Fruit fly (Drosophila melanogaster) whole organism, embryonic: Measurements from ENCODE around the gene al.

Experiments
- Asciz ChIP-seq: fragments of 200-800 bp; sonication (Bioruptor generic); optimal IDR thresholded peaks from 2 replicates; lab custom pipeline; 2017; ENCODE audit warnings: missing biosample characterization, mild to moderate bottlenecking, missing genetic modification characterization, missing genetic modification reagents
- Bdp1 ChIP-seq: fragments of 200-800 bp; sonication (Bioruptor generic); optimal IDR thresholded peaks from 3 replicates; lab custom pipeline; 2016; ENCODE audit warnings: missing biosample characterization, missing genetic modification characterization
- Bteb2 ChIP-seq: fragments of 200-800 bp; sonication (Bioruptor generic); optimal IDR thresholded peaks from 2 replicates; lab custom pipeline; 2016; ENCODE audit warnings: missing biosample characterization, missing genetic modification characterization
- CG10209 ChIP-seq: fragments of 200-800 bp; sonication (Bioruptor generic); optimal IDR thresholded peaks from 3 replicates; lab custom pipeline; 2017; ENCODE audit warnings: missing biosample characterization, mild to moderate bottlenecking, missing genetic modification characterization, missing genetic modification reagents
- CG1024 ChIP-seq: fragments of 200-800 bp; sonication (Bioruptor generic); IDR thresholded peaks from 2 replicates; pipeline ENCODE4 v1.3.6; 2022; ENCODE audit warnings: missing biosample characterization, missing genetic modification characterization
- CG13424 ChIP-seq: fragments of 200-800 bp; sonication (Bioruptor generic); optimal IDR thresholded peaks from 2 replicates; lab custom pipeline; 2019; ENCODE audit warnings: missing biosample characterization, mild to moderate bottlenecking, missing genetic modification characterization, moderate library complexity
- CG15601 ChIP-seq: fragments of 200-800 bp; sonication (Bioruptor generic); optimal IDR thresholded peaks from 3 replicates; lab custom pipeline; 2019; ENCODE audit warnings: missing biosample characterization, mild to moderate bottlenecking, missing genetic modification characterization, moderate library complexity
- CG2116 ChIP-seq: fragments of 200-800 bp; sonication (Bioruptor generic); optimal IDR thresholded peaks from 3 replicates; lab custom pipeline; 2018; ENCODE audit warnings: missing biosample characterization, mild to moderate bottlenecking, missing genetic modification characterization
- CG2875 ChIP-seq: fragments of 200-800 bp; sonication (Bioruptor generic); optimal IDR thresholded peaks from 2 replicates; lab custom pipeline; 2017; ENCODE audit warnings: missing biosample characterization, mild to moderate bottlenecking, missing genetic modification characterization, missing genetic modification reagents
- CG31224 ChIP-seq: fragments of 200-800 bp; sonication (Bioruptor generic); IDR thresholded peaks from 2 replicates; pipeline ENCODE4 v1.3.6; 2022; ENCODE audit warnings: missing biosample characterization, missing genetic modification characterization
- CG31365 ChIP-seq: fragments of 200-800 bp; sonication (Bioruptor generic); optimal IDR thresholded peaks from 2 replicates; lab custom pipeline; 2018; ENCODE audit warnings: missing biosample characterization, mild to moderate bottlenecking, missing genetic modification characterization
- CG31388 ChIP-seq: fragments of 200-800 bp; sonication (Bioruptor generic); optimal IDR thresholded peaks from 2 replicates; lab custom pipeline; 2016; ENCODE audit warnings: missing biosample characterization, missing genetic modification characterization
- CG34224 ChIP-seq: fragments of 200-800 bp; sonication (Bioruptor generic); IDR thresholded peaks from 3 replicates; pipeline ENCODE4 v1.3.6; 2022; ENCODE audit warnings: missing biosample characterization, missing genetic modification characterization; ENCODE audit not compliant: partially characterized antibody
- CG43689 ChIP-seq: fragments of 200-800 bp; sonication (Bioruptor generic); IDR thresholded peaks from 2 replicates; pipeline ENCODE4 v1.3.6; 2022; ENCODE audit warnings: missing biosample characterization, missing genetic modification characterization
- CG6689 ChIP-seq: fragments of 200-800 bp; sonication (Bioruptor generic); IDR thresholded peaks from 2 replicates; pipeline ENCODE4 v1.3.6; 2022; ENCODE audit warnings: missing biosample characterization, missing genetic modification characterization
- CG7357 ChIP-seq: fragments of 200-800 bp; sonication (Bioruptor generic); IDR thresholded peaks from 3 replicates; pipeline ENCODE4 v1.3.6; 2022; ENCODE audit warnings: missing biosample characterization, missing genetic modification characterization
- CG7928 ChIP-seq: fragments of 200-800 bp; sonication (Bioruptor generic); optimal IDR thresholded peaks from 2 replicates; lab custom pipeline; 2017; ENCODE audit warnings: missing biosample characterization, mild to moderate bottlenecking, missing genetic modification characterization
- CG7987 ChIP-seq: fragments of 200-800 bp; sonication (Bioruptor generic); optimal IDR thresholded peaks from 2 replicates; lab custom pipeline; 2018; ENCODE audit warnings: missing biosample characterization, mild to moderate bottlenecking, missing genetic modification characterization, moderate library complexity
- CG9609 ChIP-seq: fragments of 200-800 bp; sonication (Bioruptor generic); optimal IDR thresholded peaks from 3 replicates; lab custom pipeline; 2016; ENCODE audit warnings: missing biosample characterization, missing genetic modification characterization
- CG9817 ChIP-seq: fragments of 200-800 bp; sonication (Bioruptor generic); optimal IDR thresholded peaks from 2 replicates; lab custom pipeline; 2018; ENCODE audit warnings: missing biosample characterization, mild to moderate bottlenecking, missing genetic modification characterization, moderate library complexity
- CHES-1-like ChIP-seq: fragments of 200-800 bp; sonication (Bioruptor generic); optimal IDR thresholded peaks from 2 replicates; lab custom pipeline; 2016; ENCODE audit warnings: missing biosample characterization, missing genetic modification characterization
- Deaf1 ChIP-seq: fragments of 200-800 bp; optimal IDR thresholded peaks from 3 replicates; lab custom pipeline; 2019; ENCODE audit warnings: missing biosample characterization, mild to moderate bottlenecking, missing genetic modification characterization, moderate library complexity
- Dek ChIP-seq: fragments of 200-800 bp; sonication (Bioruptor generic); optimal IDR thresholded peaks from 3 replicates; lab custom pipeline; 2019; ENCODE audit warnings: missing biosample characterization, mild to moderate bottlenecking, missing genetic modification characterization, moderate library complexity
- Fer3 ChIP-seq: fragments of 200-800 bp; sonication (Bioruptor generic); optimal IDR thresholded peaks from 2 replicates; lab custom pipeline; 2018; ENCODE audit warnings: missing biosample characterization, mild to moderate bottlenecking, missing genetic modification characterization, moderate library complexity
- HLH54F ChIP-seq: fragments of 200-800 bp; sonication (Bioruptor generic); optimal IDR thresholded peaks from 3 replicates; lab custom pipeline; 2016; ENCODE audit warnings: missing biosample characterization, missing genetic modification characterization
- Jarid2 ChIP-seq: fragments of 200-800 bp; sonication (Bioruptor generic); optimal IDR thresholded peaks from 3 replicates; lab custom pipeline; 2017; ENCODE audit warnings: mild to moderate bottlenecking, missing biosample characterization, missing genetic modification reagents, missing genetic modification characterization
- NfI ChIP-seq: fragments of 200-800 bp; sonication (Bioruptor generic); optimal IDR thresholded peaks from 3 replicates; lab custom pipeline; 2018; ENCODE audit warnings: missing biosample characterization, mild to moderate bottlenecking, missing genetic modification characterization, moderate library complexity
- Sry-δ ChIP-seq: fragments of 200-800 bp; sonication (Bioruptor generic); optimal IDR thresholded peaks from 2 replicates; lab custom pipeline; 2016; ENCODE audit warnings: missing biosample characterization, missing genetic modification characterization
- Tbp ChIP-seq: fragments of >200 bp; optimal IDR thresholded peaks from 2 replicates; lab custom pipeline; 2018; ENCODE audit warnings: missing biosample characterization, missing genetic modification characterization
- Vsx1 ChIP-seq: fragments of 200-800 bp; sonication (Bioruptor generic); optimal IDR thresholded peaks from 2 replicates; lab custom pipeline; 2017; ENCODE audit warnings: missing biosample characterization, mild to moderate bottlenecking, missing genetic modification characterization, missing genetic modification reagents
- al ChIP-seq: fragments of 200-800 bp; sonication (Bioruptor generic); IDR thresholded peaks from 2 replicates; pipeline ENCODE4 v1.3.6; 2022; ENCODE audit warnings: missing biosample characterization, missing genetic modification characterization
- az2 ChIP-seq: fragments of 200-800 bp; sonication (Bioruptor generic); optimal IDR thresholded peaks from 3 replicates; lab custom pipeline; 2016; ENCODE audit warnings: missing biosample characterization, missing genetic modification characterization
- bowl ChIP-seq: fragments of 200-800 bp; sonication (Bioruptor generic); IDR thresholded peaks from 2 replicates; pipeline ENCODE4 v1.3.6; 2022; ENCODE audit warnings: missing biosample characterization, missing genetic modification characterization
- br ChIP-seq: fragments of >200 bp; optimal IDR thresholded peaks from 2 replicates; lab custom pipeline; 2017
- cad ChIP-seq: fragments of >200 bp; optimal IDR thresholded peaks from 2 replicates; lab custom pipeline; 2017; ENCODE audit warnings: missing biosample characterization, missing genetic modification characterization
- fd3F ChIP-seq: fragments of 200-800 bp; sonication (Bioruptor generic); optimal IDR thresholded peaks from 2 replicates; lab custom pipeline; 2018; ENCODE audit warnings: missing biosample characterization, mild to moderate bottlenecking, missing genetic modification characterization, moderate library complexity
- gcm2 ChIP-seq: fragments of 200-800 bp; sonication (Bioruptor generic); optimal IDR thresholded peaks from 2 replicates; lab custom pipeline; 2016; ENCODE audit warnings: missing biosample characterization, missing genetic modification characterization
- gem ChIP-seq: fragments of 200-800 bp; sonication (Bioruptor generic); optimal IDR thresholded peaks from 2 replicates; lab custom pipeline; 2019; ENCODE audit warnings: missing biosample characterization, mild to moderate bottlenecking, missing genetic modification characterization, moderate library complexity
- gsb ChIP-seq: fragments of 200-800 bp; sonication (Bioruptor generic); IDR thresholded peaks from 2 replicates; pipeline ENCODE4 v1.3.6; 2022; ENCODE audit warnings: missing biosample characterization, missing genetic modification characterization
- kah ChIP-seq: fragments of 200-800 bp; sonication (Bioruptor generic); optimal IDR thresholded peaks from 2 replicates; lab custom pipeline; 2018; ENCODE audit warnings: missing biosample characterization, mild to moderate bottlenecking, missing genetic modification characterization
- kni ChIP-seq: fragments of 200-800 bp; sonication (Bioruptor generic); optimal IDR thresholded peaks from 3 replicates; lab custom pipeline; 2017; ENCODE audit warnings: mild to moderate bottlenecking, missing biosample characterization, missing genetic modification reagents, missing genetic modification characterization
- mam ChIP-seq: fragments of 200-800 bp; sonication (Bioruptor generic); optimal IDR thresholded peaks from 3 replicates; lab custom pipeline; 2016; ENCODE audit warnings: missing biosample characterization, missing genetic modification characterization
- nmo ChIP-seq: fragments of 200-800 bp; sonication (Bioruptor generic); optimal IDR thresholded peaks from 2 replicates; lab custom pipeline; 2018; ENCODE audit warnings: missing biosample characterization, mild to moderate bottlenecking, missing genetic modification characterization, moderate library complexity
- onecut ChIP-seq: fragments of 200-800 bp; sonication (Bioruptor generic); IDR thresholded peaks from 2 replicates; pipeline ENCODE4 v1.3.6; 2022; ENCODE audit warnings: missing biosample characterization, missing genetic modification characterization
- peb ChIP-seq: fragments of 200-800 bp; sonication (Bioruptor generic); IDR thresholded peaks from 2 replicates; pipeline ENCODE4 v1.3.6; 2022; ENCODE audit warnings: missing biosample characterization, missing genetic modification characterization
- sd ChIP-seq: fragments of 200-800 bp; sonication (Bioruptor generic); optimal IDR thresholded peaks from 3 replicates; lab custom pipeline; 2018; ENCODE audit warnings: missing biosample characterization, mild to moderate bottlenecking, missing genetic modification characterization, moderate library complexity
- so ChIP-seq: fragments of 200-800 bp; sonication (Bioruptor generic); IDR thresholded peaks from 3 replicates; pipeline ENCODE4 v1.3.6; 2022; ENCODE audit warnings: missing biosample characterization, missing genetic modification characterization
- stwl ChIP-seq: fragments of 200-800 bp; sonication (Bioruptor generic); optimal IDR thresholded peaks from 3 replicates; lab custom pipeline; 2018; ENCODE audit warnings: missing biosample characterization, mild to moderate bottlenecking, missing genetic modification characterization, moderate library complexity
- trem ChIP-seq: fragments of 200-800 bp; optimal IDR thresholded peaks from 3 replicates; lab custom pipeline; 2019; ENCODE audit warnings: missing biosample characterization, mild to moderate bottlenecking, missing genetic modification characterization, moderate library complexity
- trh ChIP-seq: fragments of 200-800 bp; sonication (Bioruptor generic); optimal IDR thresholded peaks from 2 replicates; lab custom pipeline; 2016; ENCODE audit warnings: missing biosample characterization, missing genetic modification characterization

Gene al

DNA sequence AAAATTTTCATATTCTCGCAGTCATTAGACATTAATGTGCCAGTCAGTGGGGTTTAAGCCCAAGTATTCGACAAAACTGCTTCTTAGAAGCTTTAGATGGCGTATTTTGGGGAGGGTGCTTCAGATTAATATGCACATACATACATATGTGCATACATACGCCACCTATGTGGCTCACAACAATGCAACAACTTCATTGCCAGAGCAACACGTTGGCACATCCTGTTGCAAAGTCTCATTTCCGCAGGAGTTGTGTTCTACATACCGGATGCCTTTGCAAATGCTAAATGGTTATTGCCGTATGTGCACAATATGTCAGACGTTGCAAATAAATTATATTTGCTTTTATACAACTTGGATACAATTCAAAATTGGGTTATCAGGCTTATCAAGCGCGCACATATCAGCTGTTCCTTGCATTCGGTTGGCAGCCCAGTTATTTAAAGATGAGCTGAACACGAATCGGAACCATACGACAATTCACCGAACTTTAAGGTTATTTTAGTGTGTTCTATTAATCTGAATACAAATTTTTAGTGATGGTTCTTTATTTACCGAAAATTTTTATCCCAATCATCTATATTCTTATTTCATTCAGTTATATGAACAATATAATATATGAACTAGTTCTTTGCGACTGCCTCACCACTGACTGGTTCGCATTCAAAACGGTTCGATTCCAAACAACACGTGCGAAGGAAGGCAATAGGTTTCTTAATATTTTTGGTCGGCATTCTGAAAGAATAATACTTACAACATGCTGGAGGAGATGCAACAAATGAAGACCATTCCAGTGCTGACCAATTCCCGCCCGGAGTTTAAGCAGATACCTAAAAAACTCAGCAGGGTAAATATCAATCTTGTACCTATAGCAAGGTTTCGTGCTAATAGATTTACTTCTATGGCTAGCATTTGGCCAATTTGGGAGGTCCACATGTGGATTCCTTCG, 26.0 kb downstream of the al start, which contains the start of gene Polr1B (continued):
- no peak for TF ChIP-seq fd3F (GFP tag; lab: Kevin White, UChicago)
- no peak for TF ChIP-seq mam (GFP tag; lab: Kevin White, UChicago)
- peak; percentile 50 for TF ChIP-seq nmo (GFP tag; lab: Kevin White, UChicago)
- peak; percentile 59; the same call in 1 of the 3 replicates for TF ChIP-seq CG34224 (GFP tag; lab: Robert Waterston, UW)
- no peak for TF ChIP-seq az2 (GFP tag; lab: Kevin White, UChicago)
- no peak for TF ChIP-seq Vsx1 (GFP tag; lab: Kevin White, UChicago)
- TF ChIP-seq br (lab: Kevin White, UChicago): no peak
- TF ChIP-seq CG2875 (GFP tag; lab: Kevin White, UChicago): no peak
- peak; percentile 62 for TF ChIP-seq CG2116
- TF ChIP-seq CG15601 (tag; lab: Kevin White, UChicago): peak; percentile 41
- no peak for TF ChIP-seq Bdp1 (GFP tag; lab: Kevin White, UChicago)
- no peak for TF ChIP-seq Bteb2 (GFP tag; lab: Kevin White, UChicago)
- TF ChIP-seq sd (tag; lab: Kevin White, UChicago): no peak
- peak; percentile 27 for TF ChIP-seq Dek (tag; lab: Kevin White, UChicago)
- no peak for TF ChIP-seq Tbp (GFP tag; lab: Kevin White, UChicago)
- TF ChIP-seq Deaf1 (tag; lab: Kevin White, UChicago): no peak
- no peak for TF ChIP-seq al (GFP tag; lab: Robert Waterston, UW)
- no peak for TF ChIP-seq CG7987 (GFP tag; lab: Kevin White, UChicago)
- TF ChIP-seq onecut (GFP tag; lab: Robert Waterston, UW): no peak
- TF ChIP-seq trem: peak; percentile 100
- TF ChIP-seq kni: peak; percentile 34
- no peak for TF ChIP-seq gcm2 (GFP tag; lab: Kevin White, UChicago)
- no peak for TF ChIP-seq trh (GFP tag; lab: Kevin White, UChicago)
- TF ChIP-seq CG31365 (tag; lab: Kevin White, UChicago): no peak
- no peak for TF ChIP-seq gsb (GFP tag; lab: Robert Waterston, UW)
- no peak for TF ChIP-seq so (GFP tag; lab: Robert Waterston, UW)
- TF ChIP-seq Sry-δ (GFP tag; lab: Kevin White, UChicago): peak; percentile 59
- no peak for TF ChIP-seq CG31224
- no peak for TF ChIP-seq CG9609
- TF ChIP-seq Fer3: no peak
- no peak for TF ChIP-seq HLH54F (GFP tag; lab: Kevin White, UChicago)
- TF ChIP-seq CG10209 (GFP tag; lab: Kevin White, UChicago): no peak
- no peak for TF ChIP-seq CG1024 (GFP tag; lab: Robert Waterston, UW)
- peak; percentile 31 for TF ChIP-seq CG13424 (tag; lab: Kevin White, UChicago)
- no peak for TF ChIP-seq bowl (GFP tag; lab: Robert Waterston, UW)
- no peak for TF ChIP-seq gem (tag; lab: Kevin White, UChicago)
- TF ChIP-seq CG9817 (tag; lab: Kevin White, UChicago): no peak
- TF ChIP-seq Jarid2 (GFP tag; lab: Kevin White, UChicago): no peak
- no peak for TF ChIP-seq kah
- TF ChIP-seq CHES-1-like (GFP tag; lab: Kevin White, UChicago): no peak
- no peak for TF ChIP-seq CG7928 (GFP tag; lab: Kevin White, UChicago)
- TF ChIP-seq CG43689 (GFP tag; lab: Robert Waterston, UW): no peak
- no peak for TF ChIP-seq NfI (GFP tag; lab: Kevin White, UChicago)
- no peak for TF ChIP-seq CG7357 (GFP tag; lab: Robert Waterston, UW)
- no peak for TF ChIP-seq peb (GFP tag; lab: Robert Waterston, UW)
- no peak for TF ChIP-seq CG31388 (GFP tag; lab: Kevin White, UChicago)
- no peak for TF ChIP-seq Asciz (GFP tag; lab: Kevin White, UChicago)
- no peak for TF ChIP-seq CG6689 (GFP tag; lab: Robert Waterston, UW)
- TF ChIP-seq stwl: peak; percentile 27
- TF ChIP-seq cad (GFP tag; lab: Kevin White, UChicago): no peak
